Worm (Caenorhabditis elegans): Measurements from ENCODE around the gene irld-23.

ce11 chrX:17066937-17067336 is 13.5 kb downstream of the irld-23 start:
- TF ChIP-seq ama-1 (optimal IDR thresholded peaks at IDR 0.05) (no peak), hnd-1 (tag; optimal IDR thresholded peaks at IDR 0.05) (no peak), scrt-1 (GFP tag; IDR thresholded peaks at IDR 0.05) (no peak), aly-1 (tag; optimal IDR thresholded peaks at IDR 0.05) (no peak), ceh-36 (tag; optimal IDR thresholded peaks at IDR 0.05) (no peak), tra-4 (tag; optimal IDR thresholded peaks at IDR 0.05) (no peak), ets-7 (tag; optimal IDR thresholded peaks at IDR 0.05) (no peak), tbx-11 (GFP tag; IDR thresholded peaks at IDR 0.05) (no peak), tbx-37 (GFP tag; conservative IDR thresholded peaks at IDR 0.05) (no peak), F13C5.2 (tag; optimal IDR thresholded peaks at IDR 0.05) (no peak), B0310.2 (tag; optimal IDR thresholded peaks at IDR 0.05) (no peak), pes-1 (GFP tag; IDR thresholded peaks at IDR 0.05) (no peak), flt-1 (GFP tag; IDR thresholded peaks at IDR 0.05) (no peak), ceh-13 (GFP tag; optimal IDR thresholded peaks at IDR 0.05) (no peak)

All from whole organism, early embryonic.